Worm (Caenorhabditis elegans): ENCODE measurements around the gene ZK697.1.

DNA sequence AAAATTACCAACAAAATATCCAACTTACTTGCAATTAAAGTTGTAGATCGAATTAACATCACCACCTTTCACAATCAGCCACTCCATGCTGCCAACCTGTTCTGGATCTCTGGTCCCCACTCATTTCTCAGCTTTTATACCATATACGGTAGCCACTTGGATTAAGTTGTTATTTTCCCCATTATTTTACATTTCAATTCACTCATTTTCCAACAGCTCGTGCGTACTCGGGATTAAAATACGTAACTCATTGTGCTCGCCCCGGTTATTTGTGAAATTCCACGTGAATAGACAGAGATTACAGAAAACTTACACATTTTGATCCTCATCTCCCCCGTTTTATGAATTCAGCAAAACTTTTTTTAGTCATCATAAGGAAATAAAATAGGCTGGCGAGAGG lies 50.4 kb downstream of the ZK697.1 start, which contains the start of gene srt-41:
- TF ChIP-seq B0035.1 (tag; optimal IDR thresholded peaks at IDR 0.05) = no peak
- TF ChIP-seq pbrm-1 (GFP tag; IDR thresholded peaks at IDR 0.05) = no peak
- TF ChIP-seq Y53F4B.3 (GFP tag; IDR thresholded peaks at IDR 0.05) = no peak
- no peak for TF ChIP-seq madf-10 (tag; optimal IDR thresholded peaks at IDR 0.05)
